Worm (Caenorhabditis elegans) whole organism, L4/young adult: ENCODE data around the gene egl-20.

Experiments
- W03F9.2 ChIP-seq: fragments of 150-350 bp; optimal IDR thresholded peaks from 2 replicates; lab custom pipeline; 2014; ENCODE audit warnings: missing biosample characterization, missing genetic modification characterization
- dao-5 ChIP-seq: sonication (generic microtip); optimal IDR thresholded peaks from 2 replicates; lab custom pipeline; 2016; ENCODE audit warnings: missing genotype, missing genetic modification characterization, moderate library complexity, missing compliant biosample characterization
- him-1 ChIP-seq: sonication (generic microtip); optimal IDR thresholded peaks from 2 replicates; lab custom pipeline; 2016; ENCODE audit warnings: missing genotype, missing genetic modification reagents, missing genetic modification characterization, missing compliant biosample characterization

DNA sequence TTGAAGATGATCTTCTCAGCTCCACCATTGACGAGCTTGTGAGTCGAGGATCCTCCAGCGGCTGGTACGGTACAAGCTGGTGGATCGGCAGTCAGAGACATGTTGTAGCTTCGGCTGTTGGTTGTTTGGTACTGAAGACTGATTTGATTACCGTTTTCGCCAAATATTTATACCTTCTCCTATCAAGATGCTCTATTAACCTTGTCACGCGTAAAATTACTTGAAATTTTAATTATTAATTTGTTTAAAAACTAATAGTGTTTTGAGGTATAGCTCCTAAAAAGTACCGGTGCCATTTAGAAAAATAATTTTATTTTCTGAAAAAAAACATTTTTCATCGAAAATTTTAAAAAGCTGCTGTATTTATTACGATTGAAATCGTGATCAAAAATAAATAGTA is 35.6 kb upstream of the egl-20 start, which contains the start of gene ssp-10:
- TF ChIP-seq W03F9.2 (tag; lab: Kevin White, UChicago) = no peak
- TF ChIP-seq dao-5 (tag; lab: Kevin White, UChicago) = no peak
- TF ChIP-seq him-1 (tag; lab: Kevin White, UChicago) = no peak
